Fruit fly (Drosophila melanogaster): Measurements from ENCODE around the gene CG14377.

The CG14377 gene

dm6 chr3R:13441703-13442102 is 44.1 kb downstream of the CG14377 start (continued):
- TF ChIP-seq CG10321 (GFP tag; IDR thresholded peaks at IDR 0.05) (no peak), Atf6 (GFP tag; IDR thresholded peaks at IDR 0.05) (0 out of 2 replicates have a peak, but pooled peaks have one; percentile 11), eve (GFP tag; optimal IDR thresholded peaks at IDR 0.05) (peak in 1 of 2 experiments; percentile 18), CG15269 (tag; optimal IDR thresholded peaks at IDR 0.05) (peak; percentile 33), lab (GFP tag; optimal IDR thresholded peaks at IDR 0.05) (peak; percentile 20), Nf-YC (tag; optimal IDR thresholded peaks at IDR 0.05) (peak; percentile 17), Ets97D (GFP tag; optimal IDR thresholded peaks at IDR 0.05) (no peak), H2.0 (GFP tag; IDR thresholded peaks at IDR 0.05) (no peak), vfl (GFP tag; optimal IDR thresholded peaks at IDR 0.05) (no peak), CG31441 (GFP tag; IDR thresholded peaks at IDR 0.05) (peak; percentile 32; the same call in 1 of the 2 replicates), ab (GFP tag; optimal IDR thresholded peaks at IDR 0.05) (no peak), lola (GFP tag; optimal IDR thresholded peaks at IDR 0.05) (no peak), CG2712 (tag; optimal IDR thresholded peaks at IDR 0.05) (no peak), CG6683 (GFP tag; optimal IDR thresholded peaks at IDR 0.05) (no peak), ap (GFP tag; IDR thresholded peaks at IDR 0.05) (no peak), CTCF (GFP tag; optimal IDR thresholded peaks at IDR 0.05) (no peak), Oli (tag; optimal IDR thresholded peaks at IDR 0.05) (peak; percentile 31), CG9876 (GFP tag; optimal IDR thresholded peaks at IDR 0.05) (no peak), sima (GFP tag; optimal IDR thresholded peaks at IDR 0.05) (no peak), Fer3 (tag; optimal IDR thresholded peaks at IDR 0.05) (peak; percentile 24), TFAM (GFP tag; optimal IDR thresholded peaks at IDR 0.05) (no peak), Hsf (GFP tag; optimal IDR thresholded peaks at IDR 0.05) (no peak), fd102C (GFP tag; optimal IDR thresholded peaks at IDR 0.05) (no peak), CG15601 (tag; optimal IDR thresholded peaks at IDR 0.05) (peak; percentile 19), Hmr (GFP tag; optimal IDR thresholded peaks at IDR 0.05) (peak; percentile 61), cg (GFP tag; optimal IDR thresholded peaks at IDR 0.05) (no peak), CG1603 (tag; optimal IDR thresholded peaks at IDR 0.05) (peak; percentile 10), CG15514 (GFP tag; optimal IDR thresholded peaks at IDR 0.05) (peak; percentile 12), CG2875 (GFP tag; optimal IDR thresholded peaks at IDR 0.05) (no peak), her (GFP tag; optimal IDR thresholded peaks at IDR 0.05) (no peak), CG17568 (GFP tag; optimal IDR thresholded peaks at IDR 0.05) (peak; percentile 43), CG31388 (GFP tag; optimal IDR thresholded peaks at IDR 0.05) (no peak), CG10565 (GFP tag; optimal IDR thresholded peaks at IDR 0.05) (no peak), tap (tag; optimal IDR thresholded peaks at IDR 0.05) (peak; percentile 3), Antp (GFP tag; optimal IDR thresholded peaks at IDR 0.05) (no peak), CoRest (tag; optimal IDR thresholded peaks at IDR 0.05) (peak; percentile 26), gro (GFP tag; optimal IDR thresholded peaks at IDR 0.05) (peak; percentile 17), Vsx1 (GFP tag; optimal IDR thresholded peaks at IDR 0.05) (no peak), fd3F (GFP tag; optimal IDR thresholded peaks at IDR 0.05) (peak; percentile 28), Ada2b (GFP tag; IDR thresholded peaks at IDR 0.05) (no peak), CG10431 (GFP tag; optimal IDR thresholded peaks at IDR 0.05) (no peak), NC2β (GFP tag; optimal IDR thresholded peaks at IDR 0.05) (no peak), Dip3 (GFP tag; optimal IDR thresholded peaks at IDR 0.05) (no peak), CG13424 (tag; optimal IDR thresholded peaks at IDR 0.05) (peak; percentile 19), odd (GFP tag; optimal IDR thresholded peaks at IDR 0.05) (peak; percentile 41), CG16779 (GFP tag; IDR thresholded peaks at IDR 0.05) (no peak), crc (GFP tag; optimal IDR thresholded peaks at IDR 0.05) (peak; percentile 3), CG12659 (GFP tag; optimal IDR thresholded peaks at IDR 0.05) (peak; percentile 21), Dad (GFP tag; optimal IDR thresholded peaks at IDR 0.05) (no peak), Jarid2 (GFP tag; optimal IDR thresholded peaks at IDR 0.05) (no peak), Gsc (GFP tag; IDR thresholded peaks at IDR 0.05) (no peak)
